Fruit fly (Drosophila melanogaster): Measurements from ENCODE around the gene Cftr.

Cftr gene

dm6 chr3R:24543676-24544277, at the start of gene Cftr (continued):
- TF ChIP-seq Opbp (GFP tag; IDR thresholded peaks at IDR 0.05; ENCODE audit: partially characterized antibody) (peak; percentile 60; the same call in 2 of the 3 replicates), Sox102F (GFP tag; optimal IDR thresholded peaks at IDR 0.05) (no peak), CG10543 (GFP tag; optimal IDR thresholded peaks at IDR 0.05) (peak; percentile 74), dimm (GFP tag; IDR thresholded peaks at IDR 0.05) (no peak), pum (GFP tag; optimal IDR thresholded peaks at IDR 0.05) (peak; percentile 13), CG10431 (GFP tag; optimal IDR thresholded peaks at IDR 0.05) (no peak), toy (GFP tag; IDR thresholded peaks at IDR 0.05) (no peak), Elba2 (GFP tag; optimal IDR thresholded peaks at IDR 0.05) (peak; percentile 29), CG10654 (GFP tag; optimal IDR thresholded peaks at IDR 0.05) (peak; percentile 15), CG14050 (GFP tag; IDR thresholded peaks at IDR 0.05) (no peak), Fer1 (GFP tag; optimal IDR thresholded peaks at IDR 0.05) (peak; percentile 68), CG4730 (GFP tag; IDR thresholded peaks at IDR 0.05) (no peak), Gug (GFP tag; IDR thresholded peaks at IDR 0.05) (no peak), grau (tag; optimal IDR thresholded peaks at IDR 0.05) (no peak), HmgZ (tag; optimal IDR thresholded peaks at IDR 0.05) (peak; percentile 79), inv (GFP tag; IDR thresholded peaks at IDR 0.05; ENCODE audit: partially characterized antibody) (peak; percentile 27; the same call in 1 of the 2 replicates), CG10462 (GFP tag; optimal IDR thresholded peaks at IDR 0.05) (no peak), MBD-R2 (GFP tag; IDR thresholded peaks at IDR 0.05) (peak; percentile 9; the same call in 1 of the 2 replicates), CG6175 (GFP tag; IDR thresholded peaks at IDR 0.05) (peak; percentile 20; the same call in 1 of the 3 replicates), gfzf (GFP tag; optimal IDR thresholded peaks at IDR 0.05) (no peak), CG10565 (GFP tag; optimal IDR thresholded peaks at IDR 0.05) (no peak), CG8944 (GFP tag; optimal IDR thresholded peaks at IDR 0.05) (no peak), wor (GFP tag; IDR thresholded peaks at IDR 0.05) (no peak), ci (GFP tag; IDR thresholded peaks at IDR 0.05) (peak; percentile 84), CG18262 (tag; optimal IDR thresholded peaks at IDR 0.05) (no peak), Nf-YB (GFP tag; optimal IDR thresholded peaks at IDR 0.05) (no peak), H15 (GFP tag; IDR thresholded peaks at IDR 0.05) (peak; percentile 57; the same call in 2 of the 3 replicates), CG7987 (GFP tag; optimal IDR thresholded peaks at IDR 0.05) (peak; percentile 80), bcd (GFP tag; optimal IDR thresholded peaks at IDR 0.05) (no peak), CG33557 (GFP tag; optimal IDR thresholded peaks at IDR 0.05) (no peak), CG2199 (GFP tag; IDR thresholded peaks at IDR 0.05) (no peak), Stat92E (GFP tag; optimal IDR thresholded peaks at IDR 0.05) (peak in 1 of 3 experiments; percentile 31), tll (GFP tag; optimal IDR thresholded peaks at IDR 0.05) (no peak), sob (GFP tag; IDR thresholded peaks at IDR 0.05) (peak; percentile 81), maf-S (GFP tag; optimal IDR thresholded peaks at IDR 0.05) (peak; percentile 36), oc (tag; optimal IDR thresholded peaks at IDR 0.05) (peak; percentile 55), CG10147 (GFP tag; optimal IDR thresholded peaks at IDR 0.05) (peak; percentile 52), CkIIα-i1 (GFP tag; IDR thresholded peaks at IDR 0.05) (no peak), Fer2 (tag; optimal IDR thresholded peaks at IDR 0.05) (no peak), z (GFP tag; IDR thresholded peaks at IDR 0.05) (no peak), ssp (GFP tag; IDR thresholded peaks at IDR 0.05) (no peak), HLH3B (GFP tag; IDR thresholded peaks at IDR 0.05) (peak; percentile 39; the same call in 1 of the 2 replicates), NC2α (GFP tag; optimal IDR thresholded peaks at IDR 0.05) (peak; percentile 55), ERR (GFP tag; optimal IDR thresholded peaks at IDR 0.05) (peak; percentile 52), cg (GFP tag; optimal IDR thresholded peaks at IDR 0.05) (peak; percentile 90), scrt (GFP tag; optimal IDR thresholded peaks at IDR 0.05) (peak; percentile 96), Antp (GFP tag; optimal IDR thresholded peaks at IDR 0.05) (peak; percentile 66), CG12769 (tag; optimal IDR thresholded peaks at IDR 0.05) (peak; percentile 82), zfh1 (GFP tag; IDR thresholded peaks at IDR 0.05) (no peak), vfl (GFP tag; optimal IDR thresholded peaks at IDR 0.05) (peak; percentile 53)
